Fruit fly (Drosophila melanogaster) whole organism, adult: ENCODE results near the gene CG31050.

Experiments
- CG11617 ChIP-seq: fragments of 200-800 bp; sonication (Bioruptor generic); optimal IDR thresholded peaks from 2 replicates; lab custom pipeline; 2017; ENCODE audit warnings: mild to moderate bottlenecking, missing biosample characterization, missing genetic modification reagents, missing genetic modification characterization
- Hr96 ChIP-seq: fragments of 200-800 bp; sonication (Bioruptor generic); optimal IDR thresholded peaks from 2 replicates; lab custom pipeline; 2016; ENCODE audit warnings: missing biosample characterization, missing genetic modification characterization
- Mnt ChIP-seq: fragments of 200-800 bp; sonication (Bioruptor generic); optimal IDR thresholded peaks from 2 replicates; lab custom pipeline; 2016; ENCODE audit warnings: missing biosample characterization, mild to moderate bottlenecking, missing genetic modification characterization
- bab1 ChIP-seq: fragments of 200-800 bp; sonication (Bioruptor generic); optimal IDR thresholded peaks from 3 replicates; lab custom pipeline; 2019; ENCODE audit warnings: missing biosample characterization, mild to moderate bottlenecking, missing genetic modification characterization, moderate library complexity
- cic ChIP-seq: fragments of 200-800 bp; sonication (Bioruptor generic); optimal IDR thresholded peaks from 2 replicates; lab custom pipeline; 2017; ENCODE audit warnings: missing biosample characterization, mild to moderate bottlenecking, missing genetic modification characterization, moderate library complexity
- kay ChIP-seq: fragments of 200-800 bp; sonication (Bioruptor generic); peaks from one replicate; lab custom pipeline; 2016; ENCODE audit warnings: missing biosample characterization, missing genetic modification characterization, borderline replicate concordance
- ovo ChIP-seq: fragments of 200-800 bp; sonication (Bioruptor generic); optimal IDR thresholded peaks from 2 replicates; lab custom pipeline; 2016; ENCODE audit warnings: missing biosample characterization, missing genetic modification characterization
- toe ChIP-seq: fragments of 200-800 bp; sonication (Bioruptor generic); optimal IDR thresholded peaks from 2 replicates; lab custom pipeline; 2016; ENCODE audit warnings: missing biosample characterization, missing genetic modification characterization

dm6 chr3R:28623564-28623963, 26.7 kb downstream of the CG31050 start:
- peak; percentile 38 for TF ChIP-seq kay (GFP tag; lab: Kevin White, UChicago)
- no peak for TF ChIP-seq Hr96 (GFP tag; lab: Kevin White, UChicago)
- no peak for TF ChIP-seq toe (GFP tag; lab: Kevin White, UChicago)
- no peak for TF ChIP-seq CG11617 (GFP tag; lab: Kevin White, UChicago)
- TF ChIP-seq Mnt: no peak
- no peak for TF ChIP-seq ovo (GFP tag; lab: Kevin White, UChicago)
- no peak for TF ChIP-seq cic (GFP tag; lab: Kevin White, UChicago)
- no peak for TF ChIP-seq bab1 (GFP tag; lab: Kevin White, UChicago)
